Worm (Caenorhabditis elegans) whole organism, L4 larva: ENCODE data around the gene soc-2.
"Not testable (repeated sequence)": the region's sequence is repeated elsewhere in the genome, so short reads cannot be mapped to it uniquely, and the experiment has no call there.

Experiments
- F10B5.3 ChIP-seq: sonication (generic microtip); optimal IDR thresholded peaks from 2 replicates; lab custom pipeline; 2016; ENCODE audit warnings: mild to moderate bottlenecking, missing genetic modification characterization, missing compliant biosample characterization
- F37D6.2 ChIP-seq: sonication (generic microtip); optimal IDR thresholded peaks from 2 replicates; lab custom pipeline; 2016; ENCODE audit warnings: mild to moderate bottlenecking, missing genetic modification characterization, missing compliant biosample characterization
- R02D3.7 ChIP-seq: fragments of 150-350 bp; sonication (generic microtip); optimal IDR thresholded peaks from 3 replicates; lab custom pipeline; 2014; ENCODE audit warnings: missing biosample characterization, missing genetic modification characterization
- Y105C5A.15 ChIP-seq: fragments of 200-800 bp; sonication (Bioruptor generic); IDR thresholded peaks from 2 replicates; pipeline ENCODE4 v1.3.6; 2022; ENCODE audit warnings: missing genetic modification characterization, missing compliant biosample characterization
- Y48G9A.11 ChIP-seq: fragments of 200-800 bp; sonication (Bioruptor generic); IDR thresholded peaks from 2 replicates; pipeline ENCODE4 v1.3.6; 2022; ENCODE audit warnings: missing genetic modification reagents, missing genetic modification characterization, missing compliant biosample characterization
- Y5F2A.4 ChIP-seq: fragments of 200-800 bp; sonication (Bioruptor generic); optimal IDR thresholded peaks from 2 replicates; lab custom pipeline; 2018; ENCODE audit warnings: mild to moderate bottlenecking, missing genetic modification characterization, missing compliant biosample characterization
- ZK546.5 ChIP-seq, 2 experiments: sonication (generic microtip); optimal IDR thresholded peaks; 2 replicates each; lab custom pipeline; 2017; ENCODE audit warnings: missing biosample characterization in 2 of 2, missing genetic modification characterization in 2 of 2
- ama-1 ChIP-seq: fragments of 150-350 bp; optimal IDR thresholded peaks from 2 replicates; lab custom pipeline; 2014; ENCODE audit warnings: inconsistent platforms, mixed read lengths
- ces-1 ChIP-seq: fragments of 150-350 bp; sonication (generic microtip); optimal IDR thresholded peaks from 4 replicates; lab custom pipeline; 2014; ENCODE audit warnings: missing biosample characterization, missing genetic modification reagents, missing genetic modification characterization
- cey-2 ChIP-seq: sonication (generic microtip); optimal IDR thresholded peaks from 3 replicates; lab custom pipeline; 2017; ENCODE audit warnings: missing genetic modification characterization, mild to moderate bottlenecking, missing compliant biosample characterization, antibody characterized with exemption, borderline replicate concordance; ENCODE audit not compliant: insufficient read depth
- ctbp-1 ChIP-seq: fragments of 200-800 bp; sonication (Bioruptor generic); IDR thresholded peaks from 2 replicates; pipeline ENCODE4 v1.3.6; 2022; ENCODE audit warnings: missing genetic modification reagents, missing genetic modification characterization, missing compliant biosample characterization
- daf-12 ChIP-seq: fragments of 150-350 bp; optimal IDR thresholded peaks from 2 replicates; lab custom pipeline; 2014; ENCODE audit warnings: missing biosample characterization, missing genetic modification reagents, missing genetic modification characterization
- daf-19 ChIP-seq: fragments of 200-800 bp; sonication (Bioruptor generic); conservative IDR thresholded peaks from 2 replicates; pipeline ENCODE4 v1.3.6; 2022; ENCODE audit warnings: missing genetic modification characterization, missing compliant biosample characterization
- dmd-6 ChIP-seq: fragments of 200-800 bp; sonication (Bioruptor generic); IDR thresholded peaks from 2 replicates; pipeline ENCODE4 v1.3.6; 2022; ENCODE audit warnings: missing genetic modification reagents, missing genetic modification characterization, missing compliant biosample characterization
- dpl-1 ChIP-seq: fragments of 150-350 bp; optimal IDR thresholded peaks from 2 replicates; lab custom pipeline; 2014; ENCODE audit warnings: missing biosample characterization, missing genetic modification reagents, missing genetic modification characterization
- duxl-1 ChIP-seq: sonication (generic microtip); optimal IDR thresholded peaks from 2 replicates; lab custom pipeline; 2016; ENCODE audit warnings: mild to moderate bottlenecking, missing genetic modification characterization, moderate library complexity, missing compliant biosample characterization; ENCODE audit not compliant: poor library complexity
- dve-1 ChIP-seq: sonication (generic microtip); optimal IDR thresholded peaks from 2 replicates; lab custom pipeline; 2017; ENCODE audit warnings: antibody characterized with exemption, mild to moderate bottlenecking, missing genetic modification characterization, missing compliant biosample characterization; ENCODE audit not compliant: insufficient read depth
- egl-27 ChIP-seq: sonication (generic microtip); optimal IDR thresholded peaks from 3 replicates; lab custom pipeline; 2017; ENCODE audit warnings: missing biosample characterization, missing genetic modification reagents, missing genetic modification characterization
- fos-1 ChIP-seq: fragments of 150-350 bp; optimal IDR thresholded peaks from 2 replicates; lab custom pipeline; 2014; ENCODE audit warnings: missing biosample characterization, missing genetic modification characterization
- hif-1 ChIP-seq, 2 experiments: sonication (generic microtip); optimal IDR thresholded peaks; 2 replicates each; lab custom pipeline; 2016 to 2017; ENCODE audit warnings: missing compliant biosample characterization in 2 of 2, missing genetic modification characterization in 2 of 2, missing genetic modification reagents in 2 of 2, missing genotype in 2 of 2, mild to moderate bottlenecking in 1 of 2
- hlh-11 ChIP-seq: fragments of 200-800 bp; sonication (Bioruptor generic); optimal IDR thresholded peaks from 2 replicates; lab custom pipeline; 2018; ENCODE audit warnings: mild to moderate bottlenecking, missing genetic modification characterization, missing compliant biosample characterization
- hlh-30 ChIP-seq: sonication (generic microtip); optimal IDR thresholded peaks from 2 replicates; lab custom pipeline; 2017; ENCODE audit warnings: antibody characterized with exemption, mild to moderate bottlenecking, missing genetic modification characterization, missing compliant biosample characterization; ENCODE audit not compliant: insufficient read depth
- lim-7 ChIP-seq: fragments of 200-800 bp; sonication (Bioruptor generic); IDR thresholded peaks from 2 replicates; pipeline ENCODE4 v1.3.6; 2022; ENCODE audit warnings: missing genetic modification characterization, missing compliant biosample characterization
- lin-1 ChIP-seq: fragments of 200-800 bp; sonication (Bioruptor generic); IDR thresholded peaks from 2 replicates; pipeline ENCODE4 v1.3.6; 2022; ENCODE audit warnings: missing genetic modification reagents, missing genetic modification characterization, missing compliant biosample characterization
- lin-13 ChIP-seq: fragments of 150-350 bp; optimal IDR thresholded peaks from 2 replicates; lab custom pipeline; 2014; ENCODE audit warnings: missing biosample characterization, missing genetic modification reagents, missing genetic modification characterization
- lin-38 ChIP-seq: fragments of 200-800 bp; sonication (Bioruptor generic); IDR thresholded peaks from 2 replicates; pipeline ENCODE4 v1.3.6; 2022; ENCODE audit warnings: missing genetic modification reagents, missing genetic modification characterization, missing compliant biosample characterization
- lir-3 ChIP-seq: sonication (generic microtip); optimal IDR thresholded peaks from 2 replicates; lab custom pipeline; 2016; ENCODE audit warnings: mild to moderate bottlenecking, missing genetic modification characterization, missing compliant biosample characterization
- lsy-2 ChIP-seq, 2 experiments: fragments of 150-350 bp in 1 of 2; sonication (generic microtip) in 1 of 2; optimal IDR thresholded peaks; 2 replicates each; lab custom pipeline; 2014 to 2017; ENCODE audit warnings: missing biosample characterization in 2 of 2, missing genetic modification characterization in 2 of 2
- mes-2 ChIP-seq: sonication (generic microtip); optimal IDR thresholded peaks from 2 replicates; lab custom pipeline; 2016; ENCODE audit warnings: missing genotype, mild to moderate bottlenecking, missing genetic modification characterization, missing compliant biosample characterization; ENCODE audit not compliant: poor library complexity, severe bottlenecking
- nhr-10 ChIP-seq: fragments of 150-350 bp; optimal IDR thresholded peaks from 2 replicates; lab custom pipeline; 2014; ENCODE audit warnings: missing biosample characterization, missing genetic modification characterization
- nhr-102 ChIP-seq: sonication (generic microtip); optimal IDR thresholded peaks from 2 replicates; lab custom pipeline; 2016; ENCODE audit warnings: mild to moderate bottlenecking, missing genetic modification characterization, moderate library complexity, missing compliant biosample characterization
- nhr-25 ChIP-seq: sonication (generic microtip); optimal IDR thresholded peaks from 2 replicates; lab custom pipeline; 2017; ENCODE audit warnings: missing genetic modification characterization, mild to moderate bottlenecking, missing compliant biosample characterization, antibody characterized with exemption, moderate library complexity, borderline replicate concordance; ENCODE audit not compliant: insufficient read depth
- nhr-48 ChIP-seq: sonication (generic microtip); optimal IDR thresholded peaks from 2 replicates; lab custom pipeline; 2016; ENCODE audit warnings: mild to moderate bottlenecking, missing genetic modification characterization, missing compliant biosample characterization
- nhr-6 ChIP-seq: fragments of 150-350 bp; optimal IDR thresholded peaks from 2 replicates; lab custom pipeline; 2014; ENCODE audit warnings: missing biosample characterization, missing genetic modification characterization
- nhr-77 ChIP-seq: fragments of 150-350 bp; optimal IDR thresholded peaks from 2 replicates; lab custom pipeline; 2014; ENCODE audit warnings: missing biosample characterization, missing genetic modification characterization
- rbr-2 ChIP-seq: sonication (generic microtip); optimal IDR thresholded peaks from 2 replicates; lab custom pipeline; 2016; ENCODE audit warnings: missing genotype, missing genetic modification characterization, missing compliant biosample characterization
- sdz-12 ChIP-seq: fragments of 200-800 bp; sonication (Bioruptor generic); optimal IDR thresholded peaks from 2 replicates; lab custom pipeline; 2018; ENCODE audit warnings: mild to moderate bottlenecking, missing genetic modification characterization, missing compliant biosample characterization
- set-16 ChIP-seq: fragments of 200-800 bp; sonication (Bioruptor generic); IDR thresholded peaks from 2 replicates; pipeline ENCODE4 v1.3.6; 2022; ENCODE audit warnings: missing genetic modification reagents, missing genetic modification characterization, missing compliant biosample characterization
- snpc-1.2 ChIP-seq: fragments of 200-800 bp; sonication (Bioruptor generic); IDR thresholded peaks from 2 replicates; pipeline ENCODE4 v1.3.6; 2022; ENCODE audit warnings: missing genetic modification reagents, missing genetic modification characterization, missing compliant biosample characterization
- tag-97 ChIP-seq: fragments of 200-800 bp; sonication (Bioruptor generic); IDR thresholded peaks from 2 replicates; pipeline ENCODE4 v1.3.6; 2022; ENCODE audit warnings: missing genetic modification characterization, missing compliant biosample characterization
- zip-11 ChIP-seq: fragments of 200-800 bp; sonication (Bioruptor generic); IDR thresholded peaks from 2 replicates; pipeline ENCODE4 v1.3.6; 2022; ENCODE audit warnings: missing genetic modification characterization, missing compliant biosample characterization

soc-2 gene

ce11 chrIV:5165626-5166025 is 13.3 kb upstream of the soc-2 start, which contains the start of gene nspd-6:
TSS of gene nspd-6 (minus strand) at chrIV:5165726.
- not testable (repeated sequence) for TF ChIP-seq cey-2 (tag; lab: Kevin White, UChicago); daf-19 (GFP tag; lab: Robert Waterston, UW); egl-27 (tag; lab: Kevin White, UChicago)

- not testable (repeated sequence) for TF ChIP-seq nhr-102 (tag; lab: Kevin White, UChicago); set-16 (GFP tag; lab: Robert Waterston, UW); fos-1
- TF ChIP-seq, all 104 proteins: peak for 0; not testable (repeated sequence) for 104
These were observed 10.7 kb upstream of the soc-2 start, which contains the start of the genes nspd-3 and C24D10.2 for ce11 chrIV:5162941-5163340. TSS of gene nspd-3 (minus strand) at chrIV:5163041. TSS of gene C24D10.2 (plus strand) at chrIV:5163339.

ce11 chrIV:5160171-5160570 is 7.9 kb upstream of the soc-2 start, which contains the start of the genes C24D10.6 and C24D10.4:
TSS of gene C24D10.6 (minus strand) at chrIV:5160248.
TSS of gene C24D10.4 (plus strand) at chrIV:5160522.
- TF ChIP-seq R02D3.7 = no peak
- no peak for TF ChIP-seq duxl-1 (tag; lab: Kevin White, UChicago)
- TF ChIP-seq fos-1 = no peak
- TF ChIP-seq mes-2 (tag; lab: Kevin White, UChicago) = peak; percentile 74
- no peak for TF ChIP-seq ctbp-1 (GFP tag; lab: Robert Waterston, UW)
- TF ChIP-seq daf-12 (tag; lab: Kevin White, UChicago) = no peak
- peak; percentile 59; the same call in 1 of the 2 replicates for TF ChIP-seq snpc-1.2 (GFP tag; lab: Robert Waterston, UW)
- peak; percentile 11 for TF ChIP-seq nhr-77 (tag; lab: Kevin White, UChicago)
- TF ChIP-seq F10B5.3 = no peak
- TF ChIP-seq dpl-1 = peak; percentile 61
- no peak for TF ChIP-seq egl-27 (tag; lab: Kevin White, UChicago)
- peak; percentile 17 for TF ChIP-seq rbr-2 (tag; lab: Kevin White, UChicago)
- peak; percentile 14 for TF ChIP-seq hlh-30 (tag; lab: Kevin White, UChicago)
- no peak for TF ChIP-seq tag-97
- TF ChIP-seq lin-38 (GFP tag; lab: Robert Waterston, UW) = peak; percentile 91
- TF ChIP-seq set-16 (GFP tag; lab: Robert Waterston, UW) = no peak
- peak in 1 of 2 experiments; percentile 83 for TF ChIP-seq lsy-2 (tag; optimal IDR thresholded peaks at IDR 0.05; lab: Kevin White, UChicago)

ce11 chrIV:5157226-5157625 is 4.9 kb upstream of the soc-2 start, which contains the start of gene C24D10.49:
TSS of gene C24D10.49 (minus strand) at chrIV:5157326.
- no peak for TF ChIP-seq F37D6.2
- TF ChIP-seq nhr-77 (tag; lab: Kevin White, UChicago) = no peak
- no peak for TF ChIP-seq duxl-1 (tag; lab: Kevin White, UChicago)
- no peak for TF ChIP-seq nhr-25 (tag; lab: Kevin White, UChicago)
- no peak for TF ChIP-seq dmd-6 (GFP tag; lab: Robert Waterston, UW)
- no peak for TF ChIP-seq Y48G9A.11 (GFP tag; lab: Robert Waterston, UW)
- TF ChIP-seq rbr-2 (tag; lab: Kevin White, UChicago) = no peak
- no peak for TF ChIP-seq fos-1
- TF ChIP-seq hif-1 (tag; optimal IDR thresholded peaks at IDR 0.05; lab: Kevin White, UChicago) = no peak
- no peak for TF ChIP-seq lim-7 (GFP tag; lab: Robert Waterston, UW)
- no peak for TF ChIP-seq hlh-11 (tag; lab: Kevin White, UChicago)
- no peak for TF ChIP-seq Y105C5A.15 (GFP tag; lab: Robert Waterston, UW)
- TF ChIP-seq nhr-6 (tag; lab: Kevin White, UChicago) = no peak
- TF ChIP-seq nhr-10 (tag; lab: Kevin White, UChicago) = no peak

ce11 chrIV:5149793-5150192 is 2.5 kb downstream of the soc-2 start, which contains the start of gene C24D10.5:
TSS of gene C24D10.5 (plus strand) at chrIV:5150093.
- no peak for TF ChIP-seq zip-11
- TF ChIP-seq lin-13 (GFP tag; lab: Kevin White, UChicago) = no peak
- no peak for TF ChIP-seq lin-1 (GFP tag; lab: Robert Waterston, UW)
- no peak for TF ChIP-seq ZK546.5 (tag; optimal IDR thresholded peaks at IDR 0.05; lab: Kevin White, UChicago)
- TF ChIP-seq sdz-12 (GFP tag; lab: Kevin White, UChicago) = no peak
- no peak for TF ChIP-seq ces-1 (GFP tag; lab: Kevin White, UChicago)
- TF ChIP-seq dmd-6 (GFP tag; lab: Robert Waterston, UW) = no peak
- TF ChIP-seq tag-97 = no peak
- TF ChIP-seq hlh-30 (tag; lab: Kevin White, UChicago) = no peak
- no peak for TF ChIP-seq egl-27 (tag; lab: Kevin White, UChicago)
- TF ChIP-seq nhr-48 (tag; lab: Kevin White, UChicago) = no peak
- no peak for TF ChIP-seq dve-1 (tag; lab: Kevin White, UChicago)
- TF ChIP-seq ama-1 (lab: Kevin White, UChicago) = no peak
- TF ChIP-seq Y5F2A.4 (GFP tag; lab: Kevin White, UChicago) = no peak
- no peak for TF ChIP-seq lir-3 (tag; lab: Kevin White, UChicago)
- TF ChIP-seq, all 104 proteins: peak for 0
